Worm (Caenorhabditis elegans) whole organism, L4 larva: ENCODE data around the gene H19J13.2.

Experiments
- F26F4.8 ChIP-seq: fragments of 200-800 bp; sonication (Bioruptor generic); conservative IDR thresholded peaks from 2 replicates; pipeline ENCODE4 v1.3.6; 2022; ENCODE audit warnings: missing genetic modification characterization, missing compliant biosample characterization
- F37D6.2 ChIP-seq: sonication (generic microtip); optimal IDR thresholded peaks from 2 replicates; lab custom pipeline; 2016; ENCODE audit warnings: mild to moderate bottlenecking, missing genetic modification characterization, missing compliant biosample characterization
- F49E8.2 ChIP-seq: sonication (generic microtip); optimal IDR thresholded peaks from 2 replicates; lab custom pipeline; 2016; ENCODE audit warnings: missing compliant biosample characterization, mild to moderate bottlenecking, missing genetic modification characterization, borderline replicate concordance
- T26A8.4 ChIP-seq: fragments of 200-800 bp; sonication (Bioruptor generic); IDR thresholded peaks from 2 replicates; pipeline ENCODE4 v1.3.6; 2022; ENCODE audit warnings: missing genetic modification characterization, missing compliant biosample characterization
- Y5F2A.4 ChIP-seq: fragments of 200-800 bp; sonication (Bioruptor generic); optimal IDR thresholded peaks from 2 replicates; lab custom pipeline; 2018; ENCODE audit warnings: mild to moderate bottlenecking, missing genetic modification characterization, missing compliant biosample characterization
- ZK546.5 ChIP-seq, 2 experiments: sonication (generic microtip); optimal IDR thresholded peaks; 2 replicates each; lab custom pipeline; 2017; ENCODE audit warnings: missing biosample characterization in 2 of 2, missing genetic modification characterization in 2 of 2
- ceh-32 ChIP-seq: sonication (generic microtip); optimal IDR thresholded peaks from 2 replicates; lab custom pipeline; 2016; ENCODE audit warnings: mild to moderate bottlenecking, missing genetic modification characterization, missing compliant biosample characterization; ENCODE audit not compliant: poor library complexity
- ceh-44 ChIP-seq: fragments of 200-800 bp; sonication (Bioruptor generic); IDR thresholded peaks from 2 replicates; pipeline ENCODE4 v1.3.6; 2022; ENCODE audit warnings: missing genetic modification reagents, missing genetic modification characterization, missing compliant biosample characterization
- cey-2 ChIP-seq: sonication (generic microtip); optimal IDR thresholded peaks from 3 replicates; lab custom pipeline; 2017; ENCODE audit warnings: missing genetic modification characterization, mild to moderate bottlenecking, missing compliant biosample characterization, antibody characterized with exemption, borderline replicate concordance; ENCODE audit not compliant: insufficient read depth
- daf-8 ChIP-seq: fragments of 200-800 bp; sonication (Bioruptor generic); IDR thresholded peaks from 2 replicates; pipeline ENCODE4 v1.3.6; 2022; ENCODE audit warnings: missing genetic modification characterization, missing compliant biosample characterization
- dmd-6 ChIP-seq: fragments of 200-800 bp; sonication (Bioruptor generic); IDR thresholded peaks from 2 replicates; pipeline ENCODE4 v1.3.6; 2022; ENCODE audit warnings: missing genetic modification reagents, missing genetic modification characterization, missing compliant biosample characterization
- duxl-1 ChIP-seq: sonication (generic microtip); optimal IDR thresholded peaks from 2 replicates; lab custom pipeline; 2016; ENCODE audit warnings: mild to moderate bottlenecking, missing genetic modification characterization, moderate library complexity, missing compliant biosample characterization; ENCODE audit not compliant: poor library complexity
- egl-27 ChIP-seq: sonication (generic microtip); optimal IDR thresholded peaks from 3 replicates; lab custom pipeline; 2017; ENCODE audit warnings: missing biosample characterization, missing genetic modification reagents, missing genetic modification characterization
- fos-1 ChIP-seq: fragments of 150-350 bp; optimal IDR thresholded peaks from 2 replicates; lab custom pipeline; 2014; ENCODE audit warnings: missing biosample characterization, missing genetic modification characterization
- hlh-11 ChIP-seq: fragments of 200-800 bp; sonication (Bioruptor generic); optimal IDR thresholded peaks from 2 replicates; lab custom pipeline; 2018; ENCODE audit warnings: mild to moderate bottlenecking, missing genetic modification characterization, missing compliant biosample characterization
- hlh-30 ChIP-seq: sonication (generic microtip); optimal IDR thresholded peaks from 2 replicates; lab custom pipeline; 2017; ENCODE audit warnings: antibody characterized with exemption, mild to moderate bottlenecking, missing genetic modification characterization, missing compliant biosample characterization; ENCODE audit not compliant: insufficient read depth
- jun-1 ChIP-seq: fragments of 150-350 bp; optimal IDR thresholded peaks from 2 replicates; lab custom pipeline; 2014; ENCODE audit warnings: missing biosample characterization, missing genetic modification reagents, missing genetic modification characterization
- lin-39 ChIP-seq: fragments of 150-350 bp; optimal IDR thresholded peaks from 2 replicates; lab custom pipeline; 2014; ENCODE audit warnings: missing biosample characterization, missing genetic modification reagents, missing genetic modification characterization
- madf-5 ChIP-seq, 2 experiments: fragments of 200-800 bp; sonication (Bioruptor generic); IDR thresholded peaks; 2 replicates each; pipeline ENCODE4 v1.3.6; 2022; ENCODE audit warnings: missing compliant biosample characterization in 2 of 2, missing genetic modification characterization in 2 of 2
- mdt-29 ChIP-seq: fragments of 200-800 bp; sonication (Bioruptor generic); IDR thresholded peaks from 2 replicates; pipeline ENCODE4 v1.3.6; 2022; ENCODE audit warnings: missing genetic modification reagents, missing genetic modification characterization, missing compliant biosample characterization
- mes-2 ChIP-seq: sonication (generic microtip); optimal IDR thresholded peaks from 2 replicates; lab custom pipeline; 2016; ENCODE audit warnings: missing genotype, mild to moderate bottlenecking, missing genetic modification characterization, missing compliant biosample characterization; ENCODE audit not compliant: poor library complexity, severe bottlenecking
- mxl-3 ChIP-seq: fragments of 200-800 bp; sonication (Bioruptor generic); optimal IDR thresholded peaks from 2 replicates; lab custom pipeline; 2018; ENCODE audit warnings: mild to moderate bottlenecking, missing genetic modification characterization, missing compliant biosample characterization
- nhr-111 ChIP-seq: fragments of 200-800 bp; sonication (Bioruptor generic); optimal IDR thresholded peaks from 2 replicates; lab custom pipeline; 2018; ENCODE audit warnings: mild to moderate bottlenecking, missing genetic modification characterization, missing compliant biosample characterization
- nhr-28 ChIP-seq: fragments of 150-350 bp; optimal IDR thresholded peaks from 2 replicates; lab custom pipeline; 2014; ENCODE audit warnings: missing biosample characterization, missing genetic modification characterization
- nhr-41 ChIP-seq: fragments of 200-800 bp; sonication (Bioruptor generic); IDR thresholded peaks from 2 replicates; pipeline ENCODE4 v1.3.6; 2022; ENCODE audit warnings: missing genetic modification reagents, missing genetic modification characterization, missing compliant biosample characterization
- nhr-42 ChIP-seq: fragments of 200-800 bp; sonication (Bioruptor generic); IDR thresholded peaks from 2 replicates; pipeline ENCODE4 v1.3.6; 2022; ENCODE audit warnings: missing genetic modification characterization, missing compliant biosample characterization
- saeg-2 ChIP-seq: fragments of 200-800 bp; sonication (Bioruptor generic); IDR thresholded peaks from 2 replicates; pipeline ENCODE4 v1.3.6; 2022; ENCODE audit warnings: missing genetic modification reagents, missing genetic modification characterization, missing compliant biosample characterization
- set-16 ChIP-seq: fragments of 200-800 bp; sonication (Bioruptor generic); IDR thresholded peaks from 2 replicates; pipeline ENCODE4 v1.3.6; 2022; ENCODE audit warnings: missing genetic modification reagents, missing genetic modification characterization, missing compliant biosample characterization
- snpc-4 ChIP-seq: fragments of 150-350 bp; optimal IDR thresholded peaks from 2 replicates; lab custom pipeline; 2014; ENCODE audit warnings: missing biosample characterization, missing genetic modification characterization
- spr-1 ChIP-seq: sonication (generic microtip); optimal IDR thresholded peaks from 2 replicates; lab custom pipeline; 2016; ENCODE audit warnings: mild to moderate bottlenecking, missing genetic modification characterization, missing compliant biosample characterization
- unc-62 ChIP-seq, 3 experiments: fragments of 150-350 bp in 1 of 3; sonication (generic microtip); optimal IDR thresholded peaks in 2 of 3; peaks in 1 of 3; 1 replicate in 1 of 3; 2 replicates in 2 of 3; lab custom pipeline; 2014 to 2017; ENCODE audit warnings: missing biosample characterization in 3 of 3, missing genetic modification characterization in 3 of 3, missing genetic modification reagents in 3 of 3, missing genotype in 1 of 3
- vab-7 ChIP-seq: fragments of 200-800 bp; sonication (Bioruptor generic); IDR thresholded peaks from 2 replicates; pipeline ENCODE4 v1.3.6; 2022; ENCODE audit warnings: missing genetic modification reagents, missing genetic modification characterization, missing compliant biosample characterization
- zfp-2 ChIP-seq: sonication (generic microtip); optimal IDR thresholded peaks from 2 replicates; lab custom pipeline; 2016; ENCODE audit warnings: mild to moderate bottlenecking, missing genetic modification characterization, missing compliant biosample characterization
- zip-11 ChIP-seq: fragments of 200-800 bp; sonication (Bioruptor generic); IDR thresholded peaks from 2 replicates; pipeline ENCODE4 v1.3.6; 2022; ENCODE audit warnings: missing genetic modification characterization, missing compliant biosample characterization
- zip-2 ChIP-seq: fragments of 150-350 bp; optimal IDR thresholded peaks from 2 replicates; lab custom pipeline; 2014; ENCODE audit warnings: missing biosample characterization, missing genetic modification characterization

The H19J13.2 gene

ce11 chrX:12273870-12274269 lies at the start of gene H19J13.2:
H19J13.2 (minus strand) TSS chrX:12273970.
- TF ChIP-seq fos-1 (tag; lab: Kevin White, UChicago) = no peak
- no peak for TF ChIP-seq egl-27 (tag; lab: Kevin White, UChicago)
- no peak for TF ChIP-seq snpc-4 (tag; lab: Kevin White, UChicago)
- TF ChIP-seq nhr-28 (tag; lab: Kevin White, UChicago) = no peak
- no peak for TF ChIP-seq vab-7 (GFP tag; lab: Robert Waterston, UW)
- no peak for TF ChIP-seq madf-5 (GFP tag; IDR thresholded peaks at IDR 0.05; lab: Robert Waterston, UW)
- TF ChIP-seq F49E8.2 (tag; lab: Kevin White, UChicago) = no peak
- no peak for TF ChIP-seq nhr-111 (GFP tag; lab: Kevin White, UChicago)
- no peak for TF ChIP-seq hlh-30
- TF ChIP-seq lin-39 = no peak
- TF ChIP-seq jun-1 (tag; lab: Kevin White, UChicago) = no peak
- TF ChIP-seq ceh-44 (GFP tag; lab: Robert Waterston, UW) = no peak
- no peak for TF ChIP-seq mxl-3 (GFP tag; lab: Kevin White, UChicago)
- no peak for TF ChIP-seq hlh-11 (tag; lab: Kevin White, UChicago)
- TF ChIP-seq saeg-2 = no peak

- TF ChIP-seq T26A8.4 (GFP tag; lab: Robert Waterston, UW) (no peak), nhr-42 (no peak), nhr-41 (GFP tag; lab: Robert Waterston, UW) (no peak), mdt-29 (GFP tag; lab: Robert Waterston, UW) (no peak), duxl-1 (tag; lab: Kevin White, UChicago) (no peak), spr-1 (tag; lab: Kevin White, UChicago) (no peak), zip-11 (GFP tag; lab: Robert Waterston, UW) (no peak), zfp-2 (tag; lab: Kevin White, UChicago) (no peak), ZK546.5 (tag; optimal IDR thresholded peaks at IDR 0.05; lab: Kevin White, UChicago) (no peak)
Measured at ce11 chrX:12323439-12323838, 49.7 kb upstream of the H19J13.2 start, which contains the start of gene srd-40. srd-40 (plus strand) TSS chrX:12323739.

- no peak for TF ChIP-seq saeg-2
- TF ChIP-seq cey-2 (tag; lab: Kevin White, UChicago) = no peak
- no peak for TF ChIP-seq mes-2 (tag; lab: Kevin White, UChicago)
- TF ChIP-seq ceh-44 (GFP tag; lab: Robert Waterston, UW) = no peak
Measured at ce11 chrX:12321357-12321756, 47.6 kb upstream of the H19J13.2 start, which contains the start of gene F17A2.13. F17A2.13 (plus strand) TSS chrX:12321657.

ce11 chrX:12320737-12321136 lies 47.0 kb upstream of the H19J13.2 start, which contains the start of gene ceh-40:
ceh-40 (minus strand) TSS chrX:12320777.
- no peak for TF ChIP-seq daf-8 (GFP tag; lab: Robert Waterston, UW)
- TF ChIP-seq unc-62 (GFP tag; optimal IDR thresholded peaks at IDR 0.05 in 1 of 2; lab: Kevin White, UChicago) = peak in 1 of 2 experiments; percentile 48
- TF ChIP-seq unc-62 (tag; optimal IDR thresholded peaks at IDR 0.05; lab: Kevin White, UChicago) = no peak

- no peak for TF ChIP-seq dmd-6 (GFP tag; lab: Robert Waterston, UW)
- peak in 1 of 2 experiments; percentile 91 for TF ChIP-seq unc-62 (GFP tag; optimal IDR thresholded peaks at IDR 0.05 in 1 of 2; lab: Kevin White, UChicago)
- no peak for TF ChIP-seq unc-62 (tag; optimal IDR thresholded peaks at IDR 0.05; lab: Kevin White, UChicago)
Measured at ce11 chrX:12317560-12317959, 43.8 kb upstream of the H19J13.2 start.

- TF ChIP-seq F37D6.2 (tag; lab: Kevin White, UChicago) = no peak
- no peak for TF ChIP-seq unc-62 (GFP tag; optimal IDR thresholded peaks at IDR 0.05 in 1 of 2; lab: Kevin White, UChicago)
- no peak for TF ChIP-seq unc-62 (tag; optimal IDR thresholded peaks at IDR 0.05; lab: Kevin White, UChicago)
- no peak for TF ChIP-seq hlh-30
- TF ChIP-seq ceh-32 (tag; lab: Kevin White, UChicago) = no peak
- no peak for TF ChIP-seq ceh-44 (GFP tag; lab: Robert Waterston, UW)
- no peak for TF ChIP-seq F26F4.8 (GFP tag; lab: Robert Waterston, UW)
- no peak for TF ChIP-seq Y5F2A.4 (GFP tag; lab: Kevin White, UChicago)
- TF ChIP-seq fos-1 (tag; lab: Kevin White, UChicago) = no peak
- TF ChIP-seq nhr-42 = no peak
- TF ChIP-seq nhr-28 (tag; lab: Kevin White, UChicago) = no peak
- no peak for TF ChIP-seq madf-5 (GFP tag; IDR thresholded peaks at IDR 0.05; lab: Robert Waterston, UW)
- TF ChIP-seq zip-2 (tag; lab: Kevin White, UChicago) = no peak
- TF ChIP-seq egl-27 (tag; lab: Kevin White, UChicago) = no peak
- TF ChIP-seq set-16 (GFP tag; lab: Robert Waterston, UW) = no peak
- no peak for TF ChIP-seq duxl-1 (tag; lab: Kevin White, UChicago)
Measured at ce11 chrX:12315268-12315667, 41.5 kb upstream of the H19J13.2 start, which contains the start of gene xtr-2. xtr-2 (plus strand) TSS chrX:12315568.
